Worm (Caenorhabditis elegans) whole organism, late embryonic: ENCODE results near the gene Y39A3CL.4.

Experiments used
- C08G9.2 ChIP-seq: sonication (generic microtip); optimal IDR thresholded peaks from 2 replicates; lab custom pipeline; 2016; ENCODE audit warnings: mild to moderate bottlenecking, missing genetic modification characterization, moderate library complexity, missing compliant biosample characterization
- F13H6.1 ChIP-seq: sonication (generic microtip); optimal IDR thresholded peaks from 2 replicates; lab custom pipeline; 2016; ENCODE audit warnings: missing genetic modification characterization, missing compliant biosample characterization
- K09A11.1 ChIP-seq: sonication (generic microtip); optimal IDR thresholded peaks from 2 replicates; lab custom pipeline; 2017; ENCODE audit warnings: antibody characterized with exemption, mild to moderate bottlenecking, missing genetic modification characterization, missing compliant biosample characterization; ENCODE audit not compliant: insufficient read depth
- T23F11.4 ChIP-seq: fragments of 200-800 bp; sonication (Bioruptor generic); optimal IDR thresholded peaks from 2 replicates; lab custom pipeline; 2018; ENCODE audit warnings: mild to moderate bottlenecking, missing genetic modification characterization, missing compliant biosample characterization
- ceh-14 ChIP-seq: sonication (generic microtip); optimal IDR thresholded peaks from 2 replicates; lab custom pipeline; 2016; ENCODE audit warnings: missing genotype, missing genetic modification characterization, missing compliant biosample characterization
- ceh-19 ChIP-seq: fragments of 200-800 bp; sonication (Bioruptor generic); optimal IDR thresholded peaks from 2 replicates; lab custom pipeline; 2018; ENCODE audit warnings: mild to moderate bottlenecking, missing genetic modification characterization, missing compliant biosample characterization
- ceh-22 ChIP-seq: sonication (generic microtip); optimal IDR thresholded peaks from 2 replicates; lab custom pipeline; 2017; ENCODE audit warnings: missing biosample characterization, missing genetic modification characterization
- ceh-30 ChIP-seq: fragments of 150-350 bp; optimal IDR thresholded peaks from 2 replicates; lab custom pipeline; 2014; ENCODE audit warnings: missing biosample characterization, missing genetic modification characterization
- ceh-34 ChIP-seq: sonication (generic microtip); optimal IDR thresholded peaks from 2 replicates; lab custom pipeline; 2016; ENCODE audit warnings: mild to moderate bottlenecking, missing genetic modification characterization, missing compliant biosample characterization
- ceh-48 ChIP-seq: sonication (generic microtip); optimal IDR thresholded peaks from 2 replicates; lab custom pipeline; 2016; ENCODE audit warnings: missing genetic modification characterization, inconsistent platforms, missing compliant biosample characterization
- che-1 ChIP-seq: sonication (generic microtip); optimal IDR thresholded peaks from 2 replicates; lab custom pipeline; 2016; ENCODE audit warnings: mild to moderate bottlenecking, missing genetic modification characterization, missing compliant biosample characterization
- dmd-4 ChIP-seq: sonication (generic microtip); optimal IDR thresholded peaks from 2 replicates; lab custom pipeline; 2016; ENCODE audit warnings: borderline replicate concordance, missing genetic modification characterization, missing compliant biosample characterization
- dve-1 ChIP-seq: sonication (generic microtip); optimal IDR thresholded peaks from 2 replicates; lab custom pipeline; 2017; ENCODE audit warnings: antibody characterized with exemption, mild to moderate bottlenecking, missing genetic modification characterization, missing compliant biosample characterization
- elt-4 ChIP-seq: sonication (generic microtip); optimal IDR thresholded peaks from 2 replicates; lab custom pipeline; 2016; ENCODE audit warnings: missing genetic modification characterization, missing compliant biosample characterization
- ets-4 ChIP-seq: sonication (generic microtip); optimal IDR thresholded peaks from 2 replicates; lab custom pipeline; 2016; ENCODE audit warnings: missing genetic modification characterization, missing compliant biosample characterization
- fax-1 ChIP-seq: sonication (generic microtip); optimal IDR thresholded peaks from 2 replicates; lab custom pipeline; 2016; ENCODE audit warnings: missing genotype, missing genetic modification characterization, missing compliant biosample characterization
- fkh-10 ChIP-seq: fragments of 150-350 bp; optimal IDR thresholded peaks from 2 replicates; lab custom pipeline; 2014; ENCODE audit warnings: missing biosample characterization, missing genetic modification reagents, missing genetic modification characterization
- hlh-30 ChIP-seq: sonication (generic microtip); optimal IDR thresholded peaks from 2 replicates; lab custom pipeline; 2017; ENCODE audit warnings: antibody characterized with exemption, missing genetic modification characterization, missing compliant biosample characterization; ENCODE audit not compliant: insufficient read depth
- hlh-6 ChIP-seq: sonication (generic microtip); optimal IDR thresholded peaks from 2 replicates; lab custom pipeline; 2016; ENCODE audit warnings: missing genotype, missing genetic modification characterization, missing compliant biosample characterization
- lim-6 ChIP-seq: sonication (generic microtip); optimal IDR thresholded peaks from 2 replicates; lab custom pipeline; 2016; ENCODE audit warnings: missing genetic modification characterization, missing compliant biosample characterization
- madf-2 ChIP-seq: sonication (generic microtip); optimal IDR thresholded peaks from 2 replicates; lab custom pipeline; 2017; ENCODE audit warnings: missing genetic modification characterization, missing compliant biosample characterization
- nfya-1 ChIP-seq: sonication (generic microtip); optimal IDR thresholded peaks from 2 replicates; lab custom pipeline; 2017; ENCODE audit warnings: missing genetic modification characterization, mild to moderate bottlenecking, missing compliant biosample characterization, antibody characterized with exemption, moderate library complexity
- odd-2 ChIP-seq: sonication (generic microtip); optimal IDR thresholded peaks from 2 replicates; lab custom pipeline; 2017; ENCODE audit warnings: antibody characterized with exemption, mild to moderate bottlenecking, missing genetic modification characterization, missing compliant biosample characterization
- pax-1 ChIP-seq: fragments of 150-350 bp; optimal IDR thresholded peaks from 2 replicates; lab custom pipeline; 2014; ENCODE audit warnings: missing biosample characterization, missing genetic modification characterization
- pros-1 ChIP-seq: fragments of 150-350 bp; optimal IDR thresholded peaks from 2 replicates; lab custom pipeline; 2014; ENCODE audit warnings: missing biosample characterization, missing genetic modification reagents, missing genetic modification characterization
- ref-2 ChIP-seq: sonication (generic microtip); optimal IDR thresholded peaks from 2 replicates; lab custom pipeline; 2016; ENCODE audit warnings: missing genetic modification characterization, missing compliant biosample characterization
- sdc-2 ChIP-seq: sonication (generic microtip); optimal IDR thresholded peaks from 2 replicates; lab custom pipeline; 2016; ENCODE audit warnings: missing genotype, missing genetic modification characterization, missing compliant biosample characterization
- tbx-2 ChIP-seq: sonication (generic microtip); optimal IDR thresholded peaks from 2 replicates; lab custom pipeline; 2016; ENCODE audit warnings: missing genetic modification characterization, missing compliant biosample characterization
- tbx-7 ChIP-seq: sonication (generic microtip); optimal IDR thresholded peaks from 2 replicates; lab custom pipeline; 2016; ENCODE audit warnings: missing genotype, missing genetic modification characterization, missing compliant biosample characterization
- unc-3 ChIP-seq, 2 experiments: fragments of 200-800 bp in 1 of 2; sonication (Bioruptor generic) in 1 of 2; sonication (generic microtip) in 1 of 2; conservative IDR thresholded peaks in 1 of 2; optimal IDR thresholded peaks in 1 of 2; 2 replicates each; pipeline versions ENCODE4 v1.3.6 to Lab custom; 2016 to 2022; ENCODE audit warnings: missing compliant biosample characterization in 2 of 2, missing genetic modification characterization in 2 of 2, missing genetic modification reagents in 1 of 2
- unc-42 ChIP-seq: sonication (generic microtip); optimal IDR thresholded peaks from 2 replicates; lab custom pipeline; 2016; ENCODE audit warnings: missing genotype, missing genetic modification characterization, missing compliant biosample characterization
- ztf-16 ChIP-seq: sonication (generic microtip); optimal IDR thresholded peaks from 2 replicates; lab custom pipeline; 2017; ENCODE audit warnings: missing genetic modification characterization, missing compliant biosample characterization

Y39A3CL.4 gene

DNA sequence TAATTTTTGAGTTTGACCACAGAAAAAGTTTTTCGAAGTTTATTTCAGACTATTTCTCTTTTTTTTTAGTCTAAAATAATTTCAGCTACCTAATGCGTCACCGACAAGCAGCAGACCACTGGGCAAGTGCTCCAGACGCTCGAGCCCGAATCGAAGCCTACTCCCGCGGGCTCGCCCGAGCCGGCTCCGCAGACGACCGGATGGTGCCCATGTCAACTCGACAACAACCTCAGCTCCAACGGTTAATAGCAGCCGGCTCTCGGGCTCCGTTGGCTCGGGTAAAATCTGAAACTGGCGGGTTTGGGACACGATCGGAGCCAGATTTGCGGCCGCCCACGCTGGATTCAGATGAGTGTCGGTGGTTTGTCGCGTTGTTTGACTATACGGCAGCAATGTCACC, 25.1 kb upstream of the Y39A3CL.4 start:
- TF ChIP-seq pax-1 (tag; lab: Kevin White, UChicago) (no peak), lim-6 (tag; lab: Kevin White, UChicago) (no peak), sdc-2 (tag; lab: Kevin White, UChicago) (no peak), T23F11.4 (GFP tag; lab: Kevin White, UChicago) (no peak), unc-42 (tag; lab: Kevin White, UChicago) (no peak), ref-2 (tag; lab: Kevin White, UChicago) (no peak), ceh-22 (no peak), ceh-34 (no peak), pros-1 (no peak), ceh-19 (GFP tag; lab: Kevin White, UChicago) (no peak), elt-4 (tag; lab: Kevin White, UChicago) (no peak)

ce11 chrIII:1799407-1799806, 21.5 kb upstream of the Y39A3CL.4 start:
- TF ChIP-seq ceh-30 (tag; lab: Kevin White, UChicago) (no peak), ceh-34 (no peak)
- TF ChIP-seq, all 69 proteins: peak for 0

ce11 chrIII:1794100-1794499, 16.2 kb upstream of the Y39A3CL.4 start:
- TF ChIP-seq madf-2 (tag; lab: Kevin White, UChicago) (no peak), C08G9.2 (no peak), ceh-48 (tag; lab: Kevin White, UChicago) (no peak), ets-4 (no peak), ceh-14 (tag; lab: Kevin White, UChicago) (no peak), dve-1 (tag; lab: Kevin White, UChicago) (no peak), T23F11.4 (GFP tag; lab: Kevin White, UChicago) (no peak), che-1 (tag; lab: Kevin White, UChicago) (no peak), sdc-2 (tag; lab: Kevin White, UChicago) (no peak), odd-2 (no peak), F13H6.1 (no peak), ceh-30 (tag; lab: Kevin White, UChicago) (no peak), K09A11.1 (tag; lab: Kevin White, UChicago) (no peak), dmd-4 (tag; lab: Kevin White, UChicago) (no peak), tbx-2 (tag; lab: Kevin White, UChicago) (no peak), fkh-10 (GFP tag; lab: Kevin White, UChicago) (no peak), ztf-16 (tag; lab: Kevin White, UChicago) (no peak)

DNA sequence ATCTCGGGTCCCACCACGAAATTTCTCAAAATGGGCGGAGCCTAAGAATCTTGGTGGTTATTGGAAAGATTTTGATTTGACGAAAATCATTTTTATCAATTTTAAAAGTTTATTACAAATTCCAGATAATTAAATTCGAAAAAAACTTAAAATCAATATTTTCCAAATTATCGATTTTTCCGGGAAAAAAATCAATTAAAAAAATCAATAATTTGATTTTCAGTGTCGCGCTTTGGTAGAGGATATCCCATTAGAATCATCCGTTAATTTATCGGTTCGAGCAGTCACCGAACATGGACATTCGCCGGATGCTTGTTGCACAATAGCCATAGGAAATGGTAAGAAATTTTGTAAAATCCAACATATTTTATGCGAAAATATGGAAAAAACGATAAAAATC, 15.5 kb upstream of the Y39A3CL.4 start:
- no peak for TF ChIP-seq hlh-30
- no peak for TF ChIP-seq tbx-7 (tag; lab: Kevin White, UChicago)
- TF ChIP-seq ceh-48 (tag; lab: Kevin White, UChicago), result peak; percentile 34
- TF ChIP-seq nfya-1 (tag; lab: Kevin White, UChicago), result no peak
- no peak for TF ChIP-seq fax-1 (tag; lab: Kevin White, UChicago)

DNA sequence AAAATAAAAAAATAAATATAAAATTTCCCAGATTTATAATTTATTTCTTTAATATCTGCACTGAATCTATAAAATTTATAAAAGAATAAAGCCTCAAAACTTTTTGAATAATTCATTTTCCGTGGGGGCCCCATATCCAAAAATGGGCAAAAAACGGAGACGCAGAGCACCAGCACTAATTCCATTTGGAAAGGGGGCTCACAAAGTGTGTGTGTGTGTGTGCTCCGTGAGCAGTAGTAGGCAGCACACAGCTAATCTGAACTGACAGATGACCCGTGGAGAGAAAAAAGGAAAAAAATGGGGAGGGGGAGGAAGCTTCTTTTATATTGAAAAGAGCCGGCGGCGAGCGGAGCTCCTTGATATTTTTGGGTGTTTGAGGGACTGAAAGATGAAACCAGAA, 14.1 kb upstream of the Y39A3CL.4 start:
- TF ChIP-seq hlh-6 (tag; lab: Kevin White, UChicago), result no peak
- TF ChIP-seq unc-42 (tag; lab: Kevin White, UChicago), result peak; percentile 90

- TF ChIP-seq unc-3 (GFP tag; conservative IDR thresholded peaks at IDR 0.05; lab: Robert Waterston, UW) (no peak), unc-3 (tag; optimal IDR thresholded peaks at IDR 0.05; lab: Kevin White, UChicago) (no peak)
Measured at ce11 chrIII:1788972-1789371, 11.1 kb upstream of the Y39A3CL.4 start.
